Worm (Caenorhabditis elegans): ENCODE data around the gene C06C3.7.

DNA sequence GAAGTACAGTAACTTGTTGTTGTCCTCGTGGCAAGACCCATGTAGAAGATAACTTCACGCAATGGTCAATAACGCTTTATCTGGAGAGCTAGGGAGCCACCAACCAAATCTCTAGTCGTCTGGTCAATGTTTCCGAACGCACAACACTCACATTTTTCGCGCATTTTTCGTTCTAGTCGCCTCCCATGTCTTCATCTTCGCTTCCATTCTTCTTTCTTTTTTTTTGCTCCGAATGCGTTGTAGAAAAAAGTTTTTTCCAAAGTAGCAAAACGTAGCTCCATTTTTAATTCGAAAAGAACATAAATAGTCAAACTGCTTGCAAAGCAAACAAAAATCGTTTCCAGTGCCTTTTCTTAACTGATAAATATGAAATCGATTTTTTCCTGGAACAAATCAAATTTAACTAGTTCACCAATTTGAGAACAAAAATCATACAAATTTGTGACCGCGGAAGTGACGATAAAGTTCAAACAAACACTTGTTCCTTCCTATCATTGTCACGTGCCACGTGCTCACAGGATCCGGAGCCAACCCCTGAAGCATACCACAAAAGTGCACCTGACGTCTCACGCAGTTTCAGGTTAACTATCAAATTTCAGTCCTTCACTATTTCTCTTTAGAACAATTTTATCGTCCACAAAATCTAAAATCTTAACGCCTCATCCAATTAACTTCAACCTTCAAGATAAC, 33.6 kb downstream of the C06C3.7 start:
- TF ChIP-seq unc-62 (GFP tag; optimal IDR thresholded peaks at IDR 0.05): no peak
- no peak for TF ChIP-seq nhr-120 (GFP tag; IDR thresholded peaks at IDR 0.05)
- no peak for TF ChIP-seq mxl-1 (tag; optimal IDR thresholded peaks at IDR 0.05)
- no peak for TF ChIP-seq dpff-1 (tag; optimal IDR thresholded peaks at IDR 0.05)
- no peak for TF ChIP-seq rcor-1 (GFP tag; IDR thresholded peaks at IDR 0.05)
- no peak for TF ChIP-seq ceh-79 (tag; optimal IDR thresholded peaks at IDR 0.05)
- TF ChIP-seq efl-1 (GFP tag; optimal IDR thresholded peaks at IDR 0.05): no peak
- TF ChIP-seq ets-4 (GFP tag; optimal IDR thresholded peaks at IDR 0.05): no peak
- TF ChIP-seq ceh-58 (GFP tag; IDR thresholded peaks at IDR 0.05): no peak
- no peak for TF ChIP-seq madf-3 (GFP tag; IDR thresholded peaks at IDR 0.05)
- TF ChIP-seq nfya-1 (tag; optimal IDR thresholded peaks at IDR 0.05; ENCODE audit: borderline replicate concordance, insufficient read depth): no peak
- TF ChIP-seq hrde-1 (tag; optimal IDR thresholded peaks at IDR 0.05; ENCODE audit: borderline replicate concordance): no peak
- no peak for TF ChIP-seq ztf-6 (GFP tag; IDR thresholded peaks at IDR 0.05)
- TF ChIP-seq unc-130 (GFP tag; optimal IDR thresholded peaks at IDR 0.05): no peak
